Worm (Caenorhabditis elegans): ENCODE data around the gene lgc-37.

- TF ChIP-seq T22C8.4 (GFP tag; IDR thresholded peaks at IDR 0.05) (no peak), tab-1 (GFP tag; IDR thresholded peaks at IDR 0.05) (no peak), ztf-23 (GFP tag; IDR thresholded peaks at IDR 0.05) (no peak), ztf-29 (GFP tag; IDR thresholded peaks at IDR 0.05) (no peak)
Measured at ce11 chrIII:12819909-12820308, 35.0 kb downstream of the lgc-37 start, which contains the start of the genes Y37D8A.2 and Y37D8A.25.
